Worm (Caenorhabditis elegans): ENCODE results near the gene F44E2.9.

DNA sequence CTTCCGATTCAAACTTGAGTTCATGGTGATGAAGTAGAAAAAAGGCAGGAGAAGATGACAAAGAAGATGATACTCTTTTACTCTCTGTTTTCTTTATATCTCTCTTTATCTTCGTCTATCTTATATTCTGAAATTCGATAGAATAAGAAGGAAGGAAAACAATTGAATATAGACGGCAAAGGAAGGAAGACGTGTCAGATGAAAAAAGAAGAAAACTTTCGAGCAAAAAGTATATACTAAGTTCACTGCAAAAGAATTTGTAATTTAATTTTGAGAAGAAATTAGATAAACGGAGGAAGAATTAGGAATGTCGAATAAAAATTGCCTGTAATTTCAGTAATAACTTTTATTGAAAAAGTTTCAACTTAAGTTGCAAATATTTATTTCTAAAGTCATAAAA lies 26.7 kb upstream of the F44E2.9 start, which contains the start of gene K01F9.2:
- TF ChIP-seq ceh-9 (tag; optimal IDR thresholded peaks at IDR 0.05) (no peak), sdc-2 (tag; optimal IDR thresholded peaks at IDR 0.05) (no peak), pqm-1 (tag; optimal IDR thresholded peaks at IDR 0.05) (no peak), odd-2 (tag; optimal IDR thresholded peaks at IDR 0.05) (no peak), hlh-30 (tag; optimal IDR thresholded peaks at IDR 0.05; ENCODE audit: insufficient read depth) (no peak), nhr-232 (tag; optimal IDR thresholded peaks at IDR 0.05) (no peak), rnt-1 (tag; optimal IDR thresholded peaks at IDR 0.05) (no peak), hlh-15 (tag; optimal IDR thresholded peaks at IDR 0.05) (no peak), hlh-6 (tag; optimal IDR thresholded peaks at IDR 0.05) (no peak), nfya-1 (tag; optimal IDR thresholded peaks at IDR 0.05) (no peak), ceh-19 (GFP tag; optimal IDR thresholded peaks at IDR 0.05) (no peak), ets-4 (tag; optimal IDR thresholded peaks at IDR 0.05) (no peak), C38D4.7 (GFP tag; optimal IDR thresholded peaks at IDR 0.05) (no peak)

Measured in whole organism, late embryonic.